Worm (Caenorhabditis elegans): ENCODE data around the gene memb-1.

Gene memb-1

ce11 chrX:9410747-9411146 lies 30.6 kb downstream of the memb-1 start:
- TF ChIP-seq zip-4 (GFP tag; optimal IDR thresholded peaks at IDR 0.05) (no peak), nhr-77 (tag; optimal IDR thresholded peaks at IDR 0.05) (peak; percentile 43), tbx-2 (tag; optimal IDR thresholded peaks at IDR 0.05) (peak; percentile 39), grh-1 (GFP tag; IDR thresholded peaks at IDR 0.05) (no peak), efl-1 (optimal IDR thresholded peaks at IDR 0.05) (no peak), efl-1 (GFP tag; optimal IDR thresholded peaks at IDR 0.05 in 1 of 2) (peak in 1 of 2 experiments; percentile 35), lin-14 (GFP tag; optimal IDR thresholded peaks at IDR 0.05) (peak; percentile 12), nhr-20 (tag; optimal IDR thresholded peaks at IDR 0.05) (peak; percentile 10)

ce11 chrX:9409114-9409513 lies 32.3 kb downstream of the memb-1 start:
- TF ChIP-seq nhr-84 (tag; optimal IDR thresholded peaks at IDR 0.05) (no peak), ces-1 (GFP tag; optimal IDR thresholded peaks at IDR 0.05) (no peak), elt-3 (tag; optimal IDR thresholded peaks at IDR 0.05) (peak in 2 of 6 experiments; percentile 28 to 54), isw-1 (GFP tag; IDR thresholded peaks at IDR 0.05) (no peak), elt-2 (tag; optimal IDR thresholded peaks at IDR 0.05) (no peak), nhr-85 (tag) (peak; percentile 87), unc-86 (tag; optimal IDR thresholded peaks at IDR 0.05) (no peak), F16B12.6 (tag; optimal IDR thresholded peaks at IDR 0.05) (no peak), aha-1 (tag; optimal IDR thresholded peaks at IDR 0.05) (no peak), lin-35 (GFP tag; optimal IDR thresholded peaks at IDR 0.05) (peak in 1 of 2 experiments; percentile 16), fkh-10 (GFP tag; optimal IDR thresholded peaks at IDR 0.05) (no peak), dsc-1 (tag; optimal IDR thresholded peaks at IDR 0.05) (no peak), unc-130 (tag; optimal IDR thresholded peaks at IDR 0.05) (peak; percentile 28), swsn-7 (tag; optimal IDR thresholded peaks at IDR 0.05) (no peak), zag-1 (tag; optimal IDR thresholded peaks at IDR 0.05) (no peak), nhr-47 (tag; optimal IDR thresholded peaks at IDR 0.05) (peak; percentile 9), nhr-77 (tag; optimal IDR thresholded peaks at IDR 0.05) (no peak), zip-4 (GFP tag; optimal IDR thresholded peaks at IDR 0.05) (no peak), lin-14 (GFP tag; optimal IDR thresholded peaks at IDR 0.05) (peak; percentile 74), nhr-90 (tag; optimal IDR thresholded peaks at IDR 0.05; ENCODE audit: poor library complexity) (peak; percentile 44), unc-30 (tag; optimal IDR thresholded peaks at IDR 0.05) (no peak), snu-23 (GFP tag; optimal IDR thresholded peaks at IDR 0.05) (peak; percentile 55), mef-2 (tag; optimal IDR thresholded peaks at IDR 0.05) (no peak), nhr-12 (tag; optimal IDR thresholded peaks at IDR 0.05) (no peak), nhr-19 (GFP tag; conservative IDR thresholded peaks at IDR 0.05) (no peak), blmp-1 (tag; optimal IDR thresholded peaks at IDR 0.05) (peak; percentile 70), aly-2 (tag; optimal IDR thresholded peaks at IDR 0.05) (no peak), C04F5.9 (tag; optimal IDR thresholded peaks at IDR 0.05) (no peak), nhr-11 (tag; optimal IDR thresholded peaks at IDR 0.05) (no peak), nhr-71 (tag; optimal IDR thresholded peaks at IDR 0.05) (peak; percentile 44), fos-1 (tag; optimal IDR thresholded peaks at IDR 0.05) (no peak), nhr-20 (tag; optimal IDR thresholded peaks at IDR 0.05) (peak; percentile 64)

- TF ChIP-seq hlh-17 (GFP tag; optimal IDR thresholded peaks at IDR 0.05; ENCODE audit: borderline replicate concordance), result no peak
- peak; percentile 31 for TF ChIP-seq blmp-1 (tag; optimal IDR thresholded peaks at IDR 0.05)
- TF ChIP-seq lin-14 (GFP tag; optimal IDR thresholded peaks at IDR 0.05), result peak; percentile 28
- TF ChIP-seq nhr-85 (tag), result peak; percentile 39
- TF ChIP-seq F16B12.6 (tag; optimal IDR thresholded peaks at IDR 0.05), result no peak
These were observed 35.4 kb downstream of the memb-1 start for ce11 chrX:9405922-9406321.

ce11 chrX:9403622-9404255 lies 37.6 kb downstream of the memb-1 start:
- TF ChIP-seq egl-27 (tag; optimal IDR thresholded peaks at IDR 0.05) (no peak), hlh-17 (GFP tag; optimal IDR thresholded peaks at IDR 0.05; ENCODE audit: borderline replicate concordance) (no peak), lir-3 (tag; optimal IDR thresholded peaks at IDR 0.05; ENCODE audit: poor library complexity) (no peak), hpl-2 (GFP tag; optimal IDR thresholded peaks at IDR 0.05) (no peak), nhr-71 (tag; optimal IDR thresholded peaks at IDR 0.05) (peak; percentile 37), isw-1 (GFP tag; IDR thresholded peaks at IDR 0.05) (no peak), fos-1 (tag; optimal IDR thresholded peaks at IDR 0.05) (no peak), mep-1 (tag; optimal IDR thresholded peaks at IDR 0.05) (peak; percentile 37), nhr-90 (tag; optimal IDR thresholded peaks at IDR 0.05; ENCODE audit: poor library complexity) (peak; percentile 57), nhr-19 (GFP tag; conservative IDR thresholded peaks at IDR 0.05) (0 out of 2 replicates have a peak, but pooled peaks have one; percentile 12), fkh-4 (tag; optimal IDR thresholded peaks at IDR 0.05; ENCODE audit: borderline replicate concordance) (no peak), tbx-2 (tag; optimal IDR thresholded peaks at IDR 0.05) (no peak), egl-13 (tag; optimal IDR thresholded peaks at IDR 0.05) (no peak), nhr-28 (tag; optimal IDR thresholded peaks at IDR 0.05) (no peak), lin-13 (GFP tag; optimal IDR thresholded peaks at IDR 0.05) (no peak), unc-62 (GFP tag; optimal IDR thresholded peaks at IDR 0.05) (no peak), efl-1 (optimal IDR thresholded peaks at IDR 0.05) (no peak), efl-1 (GFP tag; optimal IDR thresholded peaks at IDR 0.05 in 1 of 2) (no peak), fkh-10 (GFP tag; optimal IDR thresholded peaks at IDR 0.05) (no peak)

Measured in whole organism, L1 larva.